Worm (Caenorhabditis elegans): ENCODE measurements around the gene parn-2.

The parn-2 gene

DNA sequence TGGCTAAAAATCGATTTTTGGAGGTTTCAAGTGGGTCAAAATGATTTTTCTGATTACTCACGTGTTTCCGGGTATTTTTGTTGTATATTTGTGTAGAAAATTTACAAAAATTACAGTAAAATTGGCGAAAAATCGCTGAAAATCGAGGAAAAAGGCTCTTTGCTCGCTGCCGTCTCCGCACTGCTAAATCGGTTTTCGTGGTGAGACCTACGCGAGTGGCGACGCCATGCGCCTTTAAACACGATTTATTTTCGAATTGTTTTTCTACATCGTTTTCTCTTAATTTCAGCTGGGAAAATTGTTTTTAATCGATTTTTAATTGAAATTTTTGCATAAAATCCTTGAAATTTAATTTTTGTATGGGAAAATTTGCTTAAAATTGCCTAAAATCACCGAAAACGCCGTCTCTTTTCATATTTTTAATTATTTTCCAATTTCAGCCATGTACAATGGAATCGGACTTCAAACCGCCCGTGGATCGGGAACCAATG lies 31.5 kb downstream of the parn-2 start, which contains the start of the genes pqn-87 and rsr-2:
pqn-87 (minus strand) TSS at position 171 of the 491 bp plus-strand sequence.
rsr-2 (plus strand) TSS at position 441 of the 491 bp plus-strand sequence.
- TF ChIP-seq mls-2 (tag; optimal IDR thresholded peaks at IDR 0.05) (peak; percentile 21), lin-13 (tag; optimal IDR thresholded peaks at IDR 0.05) (no peak), ces-1 (GFP tag; optimal IDR thresholded peaks at IDR 0.05) (peak; percentile 24), ceh-39 (tag; optimal IDR thresholded peaks at IDR 0.05) (no peak), ham-2 (GFP tag; optimal IDR thresholded peaks at IDR 0.05) (peak; percentile 15), sptf-1 (tag; optimal IDR thresholded peaks at IDR 0.05) (peak; percentile 9), nhr-237 (tag; optimal IDR thresholded peaks at IDR 0.05) (no peak), unc-39 (tag; optimal IDR thresholded peaks at IDR 0.05) (no peak), cnd-1 (tag; optimal IDR thresholded peaks at IDR 0.05) (no peak), blmp-1 (tag; optimal IDR thresholded peaks at IDR 0.05) (no peak), bed-3 (GFP tag; optimal IDR thresholded peaks at IDR 0.05) (no peak), unc-62 (GFP tag; optimal IDR thresholded peaks at IDR 0.05) (no peak), ceh-43 (GFP tag; optimal IDR thresholded peaks at IDR 0.05) (no peak), lsy-2 (tag; optimal IDR thresholded peaks at IDR 0.05) (peak; percentile 54), mab-5 (tag; optimal IDR thresholded peaks at IDR 0.05) (no peak), M03D4.4 (tag; optimal IDR thresholded peaks at IDR 0.05) (no peak), nhr-12 (tag; optimal IDR thresholded peaks at IDR 0.05) (no peak), mep-1 (tag; optimal IDR thresholded peaks at IDR 0.05) (peak; percentile 27), lin-32 (GFP tag; optimal IDR thresholded peaks at IDR 0.05) (no peak), ceh-83 (GFP tag; optimal IDR thresholded peaks at IDR 0.05) (no peak), nhr-76 (tag; optimal IDR thresholded peaks at IDR 0.05) (no peak), pha-4 (tag; optimal IDR thresholded peaks at IDR 0.05) (no peak), nhr-28 (tag; optimal IDR thresholded peaks at IDR 0.05) (no peak)

- TF ChIP-seq M03D4.4 (tag; optimal IDR thresholded peaks at IDR 0.05) (peak; percentile 52), snpc-4 (tag; optimal IDR thresholded peaks at IDR 0.05) (no peak), sptf-1 (tag; optimal IDR thresholded peaks at IDR 0.05) (peak; percentile 49), mls-2 (tag; optimal IDR thresholded peaks at IDR 0.05) (peak; percentile 58), lsy-2 (tag; optimal IDR thresholded peaks at IDR 0.05) (peak; percentile 68), hlh-1 (tag; optimal IDR thresholded peaks at IDR 0.05) (peak; percentile 26), nhr-2 (tag; optimal IDR thresholded peaks at IDR 0.05) (peak; percentile 95), ceh-83 (GFP tag; optimal IDR thresholded peaks at IDR 0.05) (peak; percentile 52), drap-1 (GFP tag; optimal IDR thresholded peaks at IDR 0.05) (peak; percentile 72), flh-1 (GFP tag; optimal IDR thresholded peaks at IDR 0.05) (no peak), nhr-76 (tag; optimal IDR thresholded peaks at IDR 0.05) (no peak), unc-62 (GFP tag; optimal IDR thresholded peaks at IDR 0.05) (peak; percentile 75), bed-3 (GFP tag; optimal IDR thresholded peaks at IDR 0.05) (no peak), pha-4 (tag; optimal IDR thresholded peaks at IDR 0.05) (peak; percentile 39), ces-1 (GFP tag; optimal IDR thresholded peaks at IDR 0.05) (peak; percentile 60), ztf-11 (tag; optimal IDR thresholded peaks at IDR 0.05) (peak; percentile 52), cnd-1 (tag; optimal IDR thresholded peaks at IDR 0.05) (peak; percentile 79), blmp-1 (tag; optimal IDR thresholded peaks at IDR 0.05) (no peak), ceh-39 (tag; optimal IDR thresholded peaks at IDR 0.05) (no peak), tbx-8 (GFP tag; optimal IDR thresholded peaks at IDR 0.05) (no peak), elt-1 (tag; optimal IDR thresholded peaks at IDR 0.05; ENCODE audit: borderline replicate concordance, insufficient read depth) (peak; percentile 9), lin-32 (GFP tag; optimal IDR thresholded peaks at IDR 0.05) (no peak), nhr-12 (tag; optimal IDR thresholded peaks at IDR 0.05) (no peak), unc-39 (tag; optimal IDR thresholded peaks at IDR 0.05) (no peak), ham-2 (GFP tag; optimal IDR thresholded peaks at IDR 0.05) (peak; percentile 90), zip-8 (tag; optimal IDR thresholded peaks at IDR 0.05) (no peak), sem-2 (GFP tag; optimal IDR thresholded peaks at IDR 0.05) (no peak), elt-3 (tag; optimal IDR thresholded peaks at IDR 0.05) (no peak), lin-13 (tag; optimal IDR thresholded peaks at IDR 0.05) (peak; percentile 51), mep-1 (tag; optimal IDR thresholded peaks at IDR 0.05) (no peak), unc-120 (tag; optimal IDR thresholded peaks at IDR 0.05; ENCODE audit: poor library complexity, severe bottlenecking) (peak; percentile 76), nhr-237 (tag; optimal IDR thresholded peaks at IDR 0.05) (peak; percentile 54), ceh-43 (GFP tag; optimal IDR thresholded peaks at IDR 0.05) (no peak), nhr-28 (tag; optimal IDR thresholded peaks at IDR 0.05) (no peak)
These were observed 33.9 kb downstream of the parn-2 start for ce11 chrII:12222524-12222923.

DNA sequence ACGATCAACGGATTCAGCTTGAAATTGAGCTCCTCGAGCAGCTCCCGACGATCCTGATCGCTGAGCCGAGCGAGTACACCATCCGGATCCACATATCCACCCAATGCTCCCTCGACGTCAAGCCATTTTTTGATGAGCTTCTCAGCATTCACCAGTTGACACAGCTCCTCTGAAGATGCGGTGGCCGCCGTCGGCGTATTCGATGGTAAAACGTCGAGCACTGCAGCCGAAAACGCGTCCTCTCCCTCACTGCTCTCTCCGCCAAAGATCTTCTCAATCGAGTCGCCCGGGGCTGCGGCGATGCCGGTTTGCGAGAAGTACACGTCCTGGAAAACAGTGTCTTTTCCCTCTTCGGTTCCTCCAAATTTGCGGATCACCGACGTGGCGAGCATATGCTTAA lies 41.9 kb downstream of the parn-2 start:
- TF ChIP-seq flh-1 (GFP tag; optimal IDR thresholded peaks at IDR 0.05), result no peak
- TF ChIP-seq bed-3 (GFP tag; optimal IDR thresholded peaks at IDR 0.05), result no peak
- TF ChIP-seq pha-4 (tag; optimal IDR thresholded peaks at IDR 0.05), result no peak
- TF ChIP-seq lin-32 (GFP tag; optimal IDR thresholded peaks at IDR 0.05), result no peak
- TF ChIP-seq ham-2 (GFP tag; optimal IDR thresholded peaks at IDR 0.05), result no peak
- no peak for TF ChIP-seq mep-1 (tag; optimal IDR thresholded peaks at IDR 0.05)
- no peak for TF ChIP-seq sem-2 (GFP tag; optimal IDR thresholded peaks at IDR 0.05)
- TF ChIP-seq hlh-1 (tag; optimal IDR thresholded peaks at IDR 0.05), result no peak
- TF ChIP-seq tbx-8 (GFP tag; optimal IDR thresholded peaks at IDR 0.05), result no peak
- TF ChIP-seq sptf-1 (tag; optimal IDR thresholded peaks at IDR 0.05), result no peak
- no peak for TF ChIP-seq ceh-43 (GFP tag; optimal IDR thresholded peaks at IDR 0.05)
- no peak for TF ChIP-seq blmp-1 (tag; optimal IDR thresholded peaks at IDR 0.05)
- no peak for TF ChIP-seq snpc-4 (tag; optimal IDR thresholded peaks at IDR 0.05)
- no peak for TF ChIP-seq lsy-2 (tag; optimal IDR thresholded peaks at IDR 0.05)
- TF ChIP-seq unc-120 (tag; optimal IDR thresholded peaks at IDR 0.05; ENCODE audit: poor library complexity, severe bottlenecking), result no peak
- no peak for TF ChIP-seq unc-39 (tag; optimal IDR thresholded peaks at IDR 0.05)
